Worm (Caenorhabditis elegans): ENCODE measurements around the gene trx-5.
"Not testable (repeated sequence)": the region's sequence is repeated elsewhere in the genome, so short reads cannot be mapped to it uniquely, and the experiment has no call there.

DNA sequence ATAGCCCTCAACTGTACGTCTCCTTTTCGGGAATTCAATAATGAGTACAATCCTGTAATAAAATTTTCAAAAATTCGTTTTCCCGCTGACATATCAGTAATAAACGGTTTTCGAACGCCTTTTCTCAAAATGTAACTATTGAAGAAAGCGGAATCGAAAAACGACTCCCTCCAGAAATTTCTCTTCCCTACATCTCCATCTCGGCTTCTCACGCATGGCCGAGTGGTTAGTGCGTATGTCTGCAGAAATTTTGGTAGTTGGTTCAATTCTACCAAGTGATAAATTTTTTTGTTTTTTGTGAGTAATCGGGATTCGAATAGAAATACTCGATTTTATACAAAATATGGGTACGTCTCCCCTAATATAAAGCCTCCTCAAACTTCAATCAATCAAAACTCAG, 27.0 kb upstream of the trx-5 start:
- TF ChIP-seq ztf-11 (tag; optimal IDR thresholded peaks at IDR 0.05); skn-1 (tag; optimal IDR thresholded peaks at IDR 0.05); elt-2 (tag; optimal IDR thresholded peaks at IDR 0.05); ceh-82 (tag; optimal IDR thresholded peaks at IDR 0.05); zag-1 (tag; optimal IDR thresholded peaks at IDR 0.05); blmp-1 (tag; optimal IDR thresholded peaks at IDR 0.05); fkh-10 (GFP tag; optimal IDR thresholded peaks at IDR 0.05); dpl-1 (GFP tag; optimal IDR thresholded peaks at IDR 0.05); nhr-12 (tag; optimal IDR thresholded peaks at IDR 0.05); nhr-76 (tag; optimal IDR thresholded peaks at IDR 0.05); tbx-2 (tag; optimal IDR thresholded peaks at IDR 0.05); unc-62 (GFP tag; optimal IDR thresholded peaks at IDR 0.05); snpc-4 (tag; optimal IDR thresholded peaks at IDR 0.05); nhr-28 (tag; optimal IDR thresholded peaks at IDR 0.05): not testable (repeated sequence)
